Fruit fly (Drosophila melanogaster): Measurements from ENCODE around the gene CG2218.

CG2218 gene

DNA sequence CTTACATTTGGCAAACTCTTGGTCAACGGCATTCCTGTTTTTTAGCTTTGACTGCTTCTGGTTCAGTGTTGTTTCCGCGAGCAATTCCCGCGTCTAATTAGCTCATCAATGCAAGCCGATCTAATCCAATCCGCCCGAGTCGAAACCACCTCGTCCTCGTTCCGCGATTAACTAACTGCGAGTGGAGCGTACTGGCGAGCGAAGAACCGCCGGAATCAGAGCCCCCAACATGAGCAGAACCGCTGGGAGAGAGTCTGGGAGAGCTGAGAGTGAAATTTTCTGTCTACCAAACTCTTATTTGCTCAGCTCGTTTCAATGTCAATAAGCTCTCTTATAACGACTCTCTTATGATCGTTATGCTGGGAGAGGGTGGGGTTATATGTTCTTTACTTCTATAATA, 22.1 kb upstream of the CG2218 start (continued):
- peak; percentile 89 for TF ChIP-seq nau (GFP tag; optimal IDR thresholded peaks at IDR 0.05)
- peak; percentile 81 for TF ChIP-seq CG18764 (GFP tag; optimal IDR thresholded peaks at IDR 0.05)
- TF ChIP-seq gce (GFP tag; IDR thresholded peaks at IDR 0.05), result peak; percentile 92
- TF ChIP-seq esg (GFP tag; conservative IDR thresholded peaks at IDR 0.05), result no peak
- TF ChIP-seq pho (GFP tag; optimal IDR thresholded peaks at IDR 0.05), result peak; percentile 83
- no peak for TF ChIP-seq nerfin-2 (GFP tag; IDR thresholded peaks at IDR 0.05; ENCODE audit: partially characterized antibody)
- peak; percentile 56 for TF ChIP-seq dm (GFP tag; optimal IDR thresholded peaks at IDR 0.05)
- TF ChIP-seq Bdp1 (GFP tag; optimal IDR thresholded peaks at IDR 0.05), result peak; percentile 81
- TF ChIP-seq crc (GFP tag; optimal IDR thresholded peaks at IDR 0.05), result peak; percentile 39
- peak; percentile 47 for TF ChIP-seq NfI (GFP tag; optimal IDR thresholded peaks at IDR 0.05)
- TF ChIP-seq ttk (GFP tag; IDR thresholded peaks at IDR 0.05), result peak; percentile 14; the same call in 1 of the 2 replicates
- peak; percentile 49 for TF ChIP-seq vfl (GFP tag; optimal IDR thresholded peaks at IDR 0.05)
- TF ChIP-seq bbx (GFP tag; IDR thresholded peaks at IDR 0.05; ENCODE audit: partially characterized antibody), result no peak
- peak; percentile 55 for TF ChIP-seq tin (GFP tag; optimal IDR thresholded peaks at IDR 0.05)
- TF ChIP-seq vnd (GFP tag; IDR thresholded peaks at IDR 0.05; ENCODE audit: partially characterized antibody), result no peak
- TF ChIP-seq p53 (GFP tag; optimal IDR thresholded peaks at IDR 0.05), result peak; percentile 60
- no peak for TF ChIP-seq dan (GFP tag; IDR thresholded peaks at IDR 0.05)
- TF ChIP-seq ftz-f1 (GFP tag; optimal IDR thresholded peaks at IDR 0.05), result peak; percentile 64
- TF ChIP-seq CG1832 (GFP tag; optimal IDR thresholded peaks at IDR 0.05), result peak; percentile 23
- peak; percentile 63 for TF ChIP-seq CG13624 (GFP tag; optimal IDR thresholded peaks at IDR 0.05)
- peak; percentile 23 for TF ChIP-seq sd (tag; optimal IDR thresholded peaks at IDR 0.05)
- TF ChIP-seq ci (GFP tag; IDR thresholded peaks at IDR 0.05), result peak; percentile 91
- TF ChIP-seq Oaz (GFP tag; IDR thresholded peaks at IDR 0.05), result no peak
- TF ChIP-seq CG5245 (GFP tag; optimal IDR thresholded peaks at IDR 0.05), result peak; percentile 70
- TF ChIP-seq hth (optimal IDR thresholded peaks at IDR 0.05), result no peak
- TF ChIP-seq CG8765 (GFP tag; IDR thresholded peaks at IDR 0.05), result no peak
- TF ChIP-seq CG32772 (GFP tag; IDR thresholded peaks at IDR 0.05), result peak; percentile 31; the same call in 1 of the 2 replicates
- TF ChIP-seq ap (GFP tag; IDR thresholded peaks at IDR 0.05), result no peak
- TF ChIP-seq Ravus (GFP tag; IDR thresholded peaks at IDR 0.05), result peak; percentile 26; the same call in 1 of the 2 replicates
- peak; percentile 22 for TF ChIP-seq CG8281 (tag; optimal IDR thresholded peaks at IDR 0.05)
- TF ChIP-seq Lpt (GFP tag; optimal IDR thresholded peaks at IDR 0.05), result no peak
- peak; percentile 59 for TF ChIP-seq CG3065 (GFP tag; optimal IDR thresholded peaks at IDR 0.05)
- peak; percentile 82 for TF ChIP-seq CG4328 (GFP tag; optimal IDR thresholded peaks at IDR 0.05)
- TF ChIP-seq tap (tag; optimal IDR thresholded peaks at IDR 0.05), result peak; percentile 52
- no peak for TF ChIP-seq h (optimal IDR thresholded peaks at IDR 0.05)
- peak; percentile 72 for TF ChIP-seq Antp (GFP tag; optimal IDR thresholded peaks at IDR 0.05)
- peak; percentile 69; the same call in 1 of the 3 replicates for TF ChIP-seq CG11093 (GFP tag; IDR thresholded peaks at IDR 0.05)
- TF ChIP-seq CG4360 (GFP tag; IDR thresholded peaks at IDR 0.05), result peak; percentile 69
- peak; percentile 96 for TF ChIP-seq Awh (GFP tag; IDR thresholded peaks at IDR 0.05)
- TF ChIP-seq CG11695 (GFP tag; IDR thresholded peaks at IDR 0.05), result peak; percentile 84
- no peak for TF ChIP-seq zen2 (GFP tag; IDR thresholded peaks at IDR 0.05; ENCODE audit: partially characterized antibody)
- peak; percentile 85 for TF ChIP-seq repo (GFP tag; optimal IDR thresholded peaks at IDR 0.05)
- TF ChIP-seq MBD-R2 (GFP tag; IDR thresholded peaks at IDR 0.05), result peak; percentile 67; the same call in 1 of the 2 replicates
- TF ChIP-seq CG9437 (GFP tag; optimal IDR thresholded peaks at IDR 0.05), result peak; percentile 12
- TF ChIP-seq CG15514 (GFP tag; optimal IDR thresholded peaks at IDR 0.05), result peak; percentile 75
- peak; percentile 54 for TF ChIP-seq Dad (GFP tag; optimal IDR thresholded peaks at IDR 0.05)
- peak; percentile 75 for TF ChIP-seq CG2120 (GFP tag; optimal IDR thresholded peaks at IDR 0.05)
- TF ChIP-seq CG10147 (GFP tag; optimal IDR thresholded peaks at IDR 0.05), result peak; percentile 18
- TF ChIP-seq ac (GFP tag; optimal IDR thresholded peaks at IDR 0.05), result peak; percentile 57
- TF ChIP-seq exex (tag; optimal IDR thresholded peaks at IDR 0.05), result peak; percentile 57
- TF ChIP-seq CG6254 (GFP tag; optimal IDR thresholded peaks at IDR 0.05), result peak; percentile 82
- TF ChIP-seq NFAT (GFP tag; IDR thresholded peaks at IDR 0.05), result peak; percentile 79; the same call in 1 of the 2 replicates
